Fruit fly (Drosophila melanogaster) whole organism, prepupa: ENCODE results near the gene CG11674.

Experiments used
- Blimp-1 ChIP-seq: fragments of 200-800 bp; sonication (Bioruptor generic); optimal IDR thresholded peaks from 3 replicates; lab custom pipeline; 2017; ENCODE audit warnings: missing biosample characterization, missing genetic modification characterization, mild to moderate bottlenecking, moderate library complexity, missing genetic modification reagents
- CG10631 ChIP-seq: fragments of 200-800 bp; sonication (Bioruptor generic); optimal IDR thresholded peaks from 2 replicates; lab custom pipeline; 2016; ENCODE audit warnings: missing biosample characterization, missing genetic modification characterization
- CG11294 ChIP-seq: fragments of 200-800 bp; sonication (Bioruptor generic); IDR thresholded peaks from 2 replicates; pipeline ENCODE4 v1.3.6; 2022; ENCODE audit warnings: missing biosample characterization, missing genetic modification characterization
- CG11762 ChIP-seq: fragments of 200-800 bp; sonication (Bioruptor generic); optimal IDR thresholded peaks from 3 replicates; lab custom pipeline; 2016; ENCODE audit warnings: missing biosample characterization, missing genetic modification characterization; ENCODE audit not compliant: insufficient read depth
- CG11902 ChIP-seq: fragments of 200-800 bp; sonication (Bioruptor generic); optimal IDR thresholded peaks from 3 replicates; lab custom pipeline; 2016; ENCODE audit warnings: missing biosample characterization, missing genetic modification characterization
- CG15336 ChIP-seq: fragments of 200-800 bp; sonication (Bioruptor generic); IDR thresholded peaks from 2 replicates; pipeline ENCODE4 v1.3.6; 2022; ENCODE audit warnings: missing biosample characterization, missing genetic modification characterization
- CG16779 ChIP-seq: fragments of 200-800 bp; sonication (Bioruptor generic); optimal IDR thresholded peaks from 3 replicates; lab custom pipeline; 2017; ENCODE audit warnings: missing biosample characterization, mild to moderate bottlenecking, missing genetic modification characterization
- CG3032 ChIP-seq: fragments of 200-800 bp; optimal IDR thresholded peaks from 2 replicates; lab custom pipeline; 2019; ENCODE audit warnings: missing biosample characterization, mild to moderate bottlenecking, missing genetic modification characterization, moderate library complexity
- CG32006 ChIP-seq: fragments of 200-800 bp; sonication (Bioruptor generic); optimal IDR thresholded peaks from 3 replicates; lab custom pipeline; 2017; ENCODE audit warnings: missing biosample characterization, mild to moderate bottlenecking, missing genetic modification characterization
- CG34406 ChIP-seq: fragments of 200-800 bp; sonication (Bioruptor generic); optimal IDR thresholded peaks from 3 replicates; lab custom pipeline; 2016; ENCODE audit warnings: missing biosample characterization, missing genetic modification characterization
- CG3919 ChIP-seq: fragments of 200-800 bp; sonication (Bioruptor generic); optimal IDR thresholded peaks from 3 replicates; lab custom pipeline; 2016; ENCODE audit warnings: missing biosample characterization, missing genetic modification characterization
- CG4318 ChIP-seq: fragments of 200-800 bp; sonication (Bioruptor generic); optimal IDR thresholded peaks from 3 replicates; lab custom pipeline; 2017; ENCODE audit warnings: missing biosample characterization, mild to moderate bottlenecking, missing genetic modification characterization
- CG6163 ChIP-seq: fragments of 200-800 bp; sonication (Bioruptor generic); IDR thresholded peaks from 3 replicates; pipeline ENCODE4 v1.3.6; 2022; ENCODE audit warnings: missing biosample characterization, missing genetic modification characterization
- CG6276 ChIP-seq: fragments of 200-800 bp; sonication (Bioruptor generic); optimal IDR thresholded peaks from 2 replicates; lab custom pipeline; 2017; ENCODE audit warnings: missing biosample characterization, mild to moderate bottlenecking, missing genetic modification characterization
- CG6792 ChIP-seq: fragments of 200-800 bp; sonication (Bioruptor generic); optimal IDR thresholded peaks from 3 replicates; lab custom pipeline; 2016; ENCODE audit warnings: missing biosample characterization, missing genetic modification characterization
- CG6808 ChIP-seq: fragments of 200-800 bp; sonication (Bioruptor generic); optimal IDR thresholded peaks from 3 replicates; lab custom pipeline; 2017; ENCODE audit warnings: missing biosample characterization, missing genetic modification characterization, mild to moderate bottlenecking, moderate library complexity, missing genetic modification reagents
- CG6854 ChIP-seq: fragments of 200-800 bp; sonication (Bioruptor generic); optimal IDR thresholded peaks from 2 replicates; lab custom pipeline; 2017; ENCODE audit warnings: missing biosample characterization, mild to moderate bottlenecking, missing genetic modification characterization
- CG8119 ChIP-seq: fragments of 200-800 bp; sonication (Bioruptor generic); IDR thresholded peaks from 3 replicates; pipeline ENCODE4 v1.3.6; 2022; ENCODE audit warnings: missing biosample characterization, missing genetic modification characterization
- CG8319 ChIP-seq: fragments of 200-800 bp; sonication (Bioruptor generic); optimal IDR thresholded peaks from 3 replicates; lab custom pipeline; 2016; ENCODE audit warnings: missing biosample characterization, missing genetic modification characterization
- CG8632 ChIP-seq: fragments of 200-800 bp; sonication (Bioruptor generic); optimal IDR thresholded peaks from 3 replicates; lab custom pipeline; 2016; ENCODE audit warnings: missing biosample characterization, missing genetic modification characterization
- CG9139 ChIP-seq: fragments of 200-800 bp; sonication (Bioruptor generic); optimal IDR thresholded peaks from 3 replicates; lab custom pipeline; 2017; ENCODE audit warnings: missing biosample characterization, mild to moderate bottlenecking, missing genetic modification characterization
- Eip75B ChIP-seq: fragments of 200-800 bp; sonication (Bioruptor generic); optimal IDR thresholded peaks from 3 replicates; lab custom pipeline; 2016; ENCODE audit warnings: missing biosample characterization, missing genetic modification characterization
- Eip78C ChIP-seq: fragments of 200-800 bp; sonication (Bioruptor generic); peaks from one replicate; lab custom pipeline; 2016; ENCODE audit warnings: missing biosample characterization, missing genetic modification characterization
- Eip93F ChIP-seq: fragments of 200-800 bp; sonication (Bioruptor generic); optimal IDR thresholded peaks from 2 replicates; lab custom pipeline; 2016; ENCODE audit warnings: missing biosample characterization, mild to moderate bottlenecking, missing genetic modification characterization
- Ets96B ChIP-seq: fragments of 200-800 bp; optimal IDR thresholded peaks from 2 replicates; lab custom pipeline; 2019; ENCODE audit warnings: missing biosample characterization, mild to moderate bottlenecking, missing genetic modification characterization, moderate library complexity
- Gug ChIP-seq: fragments of 200-800 bp; sonication (Bioruptor generic); IDR thresholded peaks from 2 replicates; pipeline ENCODE4 v1.3.6; 2022; ENCODE audit warnings: missing biosample characterization, missing genetic modification characterization
- Hr38 ChIP-seq: sonication (Bioruptor generic); optimal IDR thresholded peaks from 2 replicates; lab custom pipeline; 2016; ENCODE audit warnings: missing biosample characterization, missing genetic modification characterization
- Hr39 ChIP-seq: fragments of 200-800 bp; sonication (Bioruptor generic); optimal IDR thresholded peaks from 2 replicates; lab custom pipeline; 2016; ENCODE audit warnings: missing biosample characterization, missing genetic modification characterization
- Hr4 ChIP-seq: fragments of 200-800 bp; sonication (Bioruptor generic); optimal IDR thresholded peaks from 3 replicates; lab custom pipeline; 2016; ENCODE audit warnings: missing biosample characterization, missing genetic modification characterization
- Lpt ChIP-seq: fragments of 200-800 bp; sonication (Bioruptor generic); optimal IDR thresholded peaks from 3 replicates; lab custom pipeline; 2016; ENCODE audit warnings: missing biosample characterization, missing genetic modification characterization
- Met ChIP-seq: fragments of 200-800 bp; sonication (Bioruptor generic); optimal IDR thresholded peaks from 3 replicates; lab custom pipeline; 2016; ENCODE audit warnings: missing biosample characterization, missing genetic modification characterization
- Smox ChIP-seq: fragments of 200-800 bp; sonication (Bioruptor generic); optimal IDR thresholded peaks from 3 replicates; lab custom pipeline; 2016; ENCODE audit warnings: missing biosample characterization, missing genetic modification characterization
- Sox102F ChIP-seq: fragments of 200-800 bp; sonication (Bioruptor generic); optimal IDR thresholded peaks from 2 replicates; lab custom pipeline; 2016; ENCODE audit warnings: missing biosample characterization, mild to moderate bottlenecking, missing genetic modification characterization
- Sox14 ChIP-seq: fragments of 200-800 bp; sonication (Bioruptor generic); optimal IDR thresholded peaks from 3 replicates; lab custom pipeline; 2016; ENCODE audit warnings: missing biosample characterization, missing genetic modification characterization
- Sox15 ChIP-seq: fragments of 200-800 bp; sonication (Bioruptor generic); optimal IDR thresholded peaks from 3 replicates; lab custom pipeline; 2016; ENCODE audit warnings: missing biosample characterization, missing genetic modification characterization
- acj6 ChIP-seq: fragments of 200-800 bp; sonication (Bioruptor generic); optimal IDR thresholded peaks from 3 replicates; lab custom pipeline; 2016; ENCODE audit warnings: missing biosample characterization, missing genetic modification characterization
- cyc ChIP-seq: fragments of 200-800 bp; sonication (Bioruptor generic); optimal IDR thresholded peaks from 3 replicates; lab custom pipeline; 2016; ENCODE audit warnings: missing biosample characterization, missing genetic modification characterization
- dac ChIP-seq: fragments of 200-800 bp; sonication (Bioruptor generic); optimal IDR thresholded peaks from 2 replicates; lab custom pipeline; 2017; ENCODE audit warnings: missing biosample characterization, mild to moderate bottlenecking, missing genetic modification characterization
- dsx ChIP-seq: fragments of 200-800 bp; optimal IDR thresholded peaks from 3 replicates; lab custom pipeline; 2019; ENCODE audit warnings: missing biosample characterization, mild to moderate bottlenecking, missing genetic modification characterization, moderate library complexity; ENCODE audit not compliant: poor library complexity, severe bottlenecking
- eg ChIP-seq: fragments of 200-800 bp; sonication (Bioruptor generic); IDR thresholded peaks from 3 replicates; pipeline ENCODE4 v1.3.6; 2022; ENCODE audit warnings: missing biosample characterization, missing genetic modification characterization
- fd59A ChIP-seq: fragments of 200-800 bp; sonication (Bioruptor generic); optimal IDR thresholded peaks from 2 replicates; lab custom pipeline; 2017; ENCODE audit warnings: missing biosample characterization, mild to moderate bottlenecking, missing genetic modification characterization, missing genetic modification reagents
- fd85E ChIP-seq: fragments of 200-800 bp; sonication (Bioruptor generic); optimal IDR thresholded peaks from 3 replicates; lab custom pipeline; 2016; ENCODE audit warnings: missing biosample characterization, missing genetic modification characterization
- fkh ChIP-seq: fragments of 200-800 bp; sonication (Bioruptor generic); optimal IDR thresholded peaks from 3 replicates; lab custom pipeline; 2017; ENCODE audit warnings: missing biosample characterization, mild to moderate bottlenecking, missing genetic modification characterization, moderate library complexity
- lz ChIP-seq: fragments of 200-800 bp; sonication (Bioruptor generic); optimal IDR thresholded peaks from 3 replicates; lab custom pipeline; 2016; ENCODE audit warnings: missing biosample characterization, missing genetic modification characterization
- net ChIP-seq: fragments of 200-800 bp; sonication (Bioruptor generic); optimal IDR thresholded peaks from 3 replicates; lab custom pipeline; 2016; ENCODE audit warnings: missing biosample characterization, missing genetic modification characterization
- salr ChIP-seq, 2 experiments: fragments of 200-800 bp; sonication (Bioruptor generic); optimal IDR thresholded peaks; 3 replicates each; lab custom pipeline; 2016 to 2018; ENCODE audit warnings: missing biosample characterization in 2 of 2, missing genetic modification characterization in 2 of 2, mild to moderate bottlenecking in 1 of 2
- ss ChIP-seq, 2 experiments: fragments of 200-800 bp; sonication (Bioruptor generic); optimal IDR thresholded peaks; 2 replicates in 1 of 2; 3 replicates in 1 of 2; lab custom pipeline; 2017 to 2018; ENCODE audit warnings: mild to moderate bottlenecking in 2 of 2, missing biosample characterization in 2 of 2, missing genetic modification characterization in 2 of 2, moderate library complexity in 1 of 2
- svp ChIP-seq: fragments of 200-800 bp; sonication (Bioruptor generic); peaks from one replicate; lab custom pipeline; 2016; ENCODE audit warnings: missing biosample characterization, missing genetic modification characterization
- topi ChIP-seq: fragments of 200-800 bp; sonication (Bioruptor generic); optimal IDR thresholded peaks from 3 replicates; lab custom pipeline; 2016; ENCODE audit warnings: missing biosample characterization, missing genetic modification characterization
- vri ChIP-seq: fragments of 200-800 bp; sonication (Bioruptor generic); optimal IDR thresholded peaks from 3 replicates; lab custom pipeline; 2016; ENCODE audit warnings: missing biosample characterization, mild to moderate bottlenecking, missing genetic modification characterization

The CG11674 gene

dm6 chrX:14208426-14209208 lies 17.1 kb downstream of the CG11674 start:
- TF ChIP-seq Sox15 (GFP tag; lab: Kevin White, UChicago) (peak; percentile 13), CG10631 (GFP tag; lab: Kevin White, UChicago) (peak; percentile 59), CG6792 (GFP tag; lab: Kevin White, UChicago) (peak; percentile 64), CG32006 (GFP tag; lab: Kevin White, UChicago) (peak; percentile 71), Hr39 (peak; percentile 46), net (GFP tag; lab: Kevin White, UChicago) (peak; percentile 79), CG3919 (GFP tag; lab: Kevin White, UChicago) (peak; percentile 77), CG3032 (tag; lab: Kevin White, UChicago) (peak; percentile 75), Blimp-1 (GFP tag; lab: Kevin White, UChicago) (peak; percentile 36), cyc (GFP tag; lab: Kevin White, UChicago) (peak; percentile 65), Hr38 (GFP tag; lab: Kevin White, UChicago) (no peak), Sox102F (GFP tag; lab: Kevin White, UChicago) (peak; percentile 57), fd85E (GFP tag; lab: Kevin White, UChicago) (peak; percentile 56), CG6808 (GFP tag; lab: Kevin White, UChicago) (peak; percentile 74), CG6854 (GFP tag; lab: Kevin White, UChicago) (peak; percentile 62), svp (GFP tag; lab: Kevin White, UChicago) (peak; percentile 87), CG11902 (GFP tag; lab: Kevin White, UChicago) (peak; percentile 30), Ets96B (tag; lab: Kevin White, UChicago) (peak; percentile 68), lz (peak; percentile 69), ss (GFP tag; optimal IDR thresholded peaks at IDR 0.05; lab: Kevin White, UChicago) (peak; percentile 62 to 72), Gug (GFP tag; lab: Robert Waterston, UW) (no peak; the same call in 1 of the 2 replicates), CG15336 (peak; percentile 83), Sox14 (GFP tag; lab: Kevin White, UChicago) (peak; percentile 59), CG8632 (GFP tag; lab: Kevin White, UChicago) (peak; percentile 64), CG4318 (GFP tag; lab: Kevin White, UChicago) (no peak), fkh (GFP tag; lab: Kevin White, UChicago) (no peak), acj6 (GFP tag; lab: Kevin White, UChicago) (peak; percentile 74), Smox (peak; percentile 71), dac (GFP tag; lab: Kevin White, UChicago) (peak; percentile 44), salr (GFP tag; optimal IDR thresholded peaks at IDR 0.05; lab: Kevin White, UChicago) (peak; percentile 25 to 63), CG34406 (peak; percentile 73), CG6163 (peak; percentile 85), CG8319 (GFP tag; lab: Kevin White, UChicago) (peak; percentile 38), CG16779 (tag; lab: Kevin White, UChicago) (peak; percentile 71), CG11294 (peak; percentile 18; the same call in 1 of the 2 replicates), Eip78C (GFP tag; lab: Kevin White, UChicago) (peak; percentile 96), CG8119 (GFP tag; lab: Robert Waterston, UW) (peak; percentile 82), dsx (GFP tag; lab: Kevin White, UChicago) (peak; percentile 61), CG11762 (GFP tag; lab: Kevin White, UChicago) (peak; percentile 57), CG9139 (GFP tag; lab: Kevin White, UChicago) (peak; percentile 72), Met (peak; percentile 83), topi (GFP tag; lab: Kevin White, UChicago) (peak; percentile 79), fd59A (GFP tag; lab: Kevin White, UChicago) (peak; percentile 56), Lpt (GFP tag; lab: Kevin White, UChicago) (peak; percentile 40), eg (GFP tag; lab: Robert Waterston, UW) (peak; percentile 84), Hr4 (peak; percentile 73), Eip93F (GFP tag; lab: Kevin White, UChicago) (no peak), Eip75B (GFP tag; lab: Kevin White, UChicago) (peak; percentile 85), vri (GFP tag; lab: Kevin White, UChicago) (no peak), CG6276 (GFP tag; lab: Kevin White, UChicago) (peak; percentile 85)
